Worm (Caenorhabditis elegans): ENCODE measurements around the gene F31F7.2.

DNA sequence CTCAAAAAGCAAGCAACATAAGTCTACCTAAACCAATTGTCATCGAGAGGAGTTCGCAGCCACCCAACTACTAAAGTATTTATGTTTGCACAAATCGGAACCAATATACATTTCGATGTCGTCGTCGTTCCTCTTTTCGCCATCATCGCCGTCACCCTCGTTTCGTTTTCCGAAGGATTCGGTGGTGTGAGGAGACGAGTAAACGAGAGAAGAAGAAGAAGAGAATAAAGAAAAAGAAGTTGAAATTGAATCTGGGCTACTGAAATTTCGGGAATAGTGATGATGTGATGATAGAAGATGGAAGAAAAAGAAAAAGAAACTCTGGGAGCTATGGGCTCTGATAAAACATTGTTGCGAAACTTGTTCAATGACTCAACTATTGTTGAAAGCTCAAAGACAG is 2.1 kb upstream of the F31F7.2 start:
- TF ChIP-seq aly-2 (tag; optimal IDR thresholded peaks at IDR 0.05) (no peak), nhr-77 (tag; optimal IDR thresholded peaks at IDR 0.05) (no peak), unc-130 (tag; optimal IDR thresholded peaks at IDR 0.05) (no peak), egl-13 (tag; optimal IDR thresholded peaks at IDR 0.05) (no peak), ceh-63 (GFP tag; optimal IDR thresholded peaks at IDR 0.05) (no peak), zag-1 (tag; optimal IDR thresholded peaks at IDR 0.05) (no peak), snpc-4 (tag; optimal IDR thresholded peaks at IDR 0.05) (no peak)

Data from whole organism, L1 larva.